Fruit fly (Drosophila melanogaster) whole organism, embryonic: ENCODE data around the gene Arfip.

Experiments used
- ATbp ChIP-seq: fragments of 200-800 bp; sonication (Bioruptor generic); optimal IDR thresholded peaks from 2 replicates; lab custom pipeline; 2017; ENCODE audit warnings: missing biosample characterization, mild to moderate bottlenecking, missing genetic modification characterization, missing genetic modification reagents
- C15 ChIP-seq: fragments of 200-800 bp; sonication (Bioruptor generic); IDR thresholded peaks from 3 replicates; pipeline ENCODE4 v1.3.6; 2022; ENCODE audit warnings: missing biosample characterization, missing genetic modification characterization
- CG10147 ChIP-seq: fragments of 200-800 bp; sonication (Bioruptor generic); optimal IDR thresholded peaks from 2 replicates; lab custom pipeline; 2019; ENCODE audit warnings: missing biosample characterization, mild to moderate bottlenecking, missing genetic modification characterization, moderate library complexity
- CG10209 ChIP-seq: fragments of 200-800 bp; sonication (Bioruptor generic); optimal IDR thresholded peaks from 3 replicates; lab custom pipeline; 2017; ENCODE audit warnings: missing biosample characterization, mild to moderate bottlenecking, missing genetic modification characterization, missing genetic modification reagents
- CG11093 ChIP-seq: fragments of 200-800 bp; sonication (Bioruptor generic); IDR thresholded peaks from 3 replicates; pipeline ENCODE4 v1.3.6; 2022; ENCODE audit warnings: missing biosample characterization, missing genetic modification characterization
- CG11695 ChIP-seq: fragments of 200-800 bp; sonication (Bioruptor generic); IDR thresholded peaks from 3 replicates; pipeline ENCODE4 v1.3.6; 2022; ENCODE audit warnings: missing biosample characterization, missing genetic modification characterization
- CG11723 ChIP-seq: fragments of 200-800 bp; sonication (Bioruptor generic); optimal IDR thresholded peaks from 2 replicates; lab custom pipeline; 2017; ENCODE audit warnings: missing biosample characterization, mild to moderate bottlenecking, missing genetic modification characterization
- CG12071 ChIP-seq: fragments of 200-800 bp; sonication (Bioruptor generic); optimal IDR thresholded peaks from 3 replicates; lab custom pipeline; 2018; ENCODE audit warnings: missing biosample characterization, mild to moderate bottlenecking, missing genetic modification characterization
- CG12219 ChIP-seq: fragments of 200-800 bp; sonication (Bioruptor generic); optimal IDR thresholded peaks from 3 replicates; lab custom pipeline; 2018; ENCODE audit warnings: missing biosample characterization, mild to moderate bottlenecking, missing genetic modification characterization
- CG12299 ChIP-seq: fragments of 200-800 bp; sonication (Bioruptor generic); optimal IDR thresholded peaks from 2 replicates; lab custom pipeline; 2018; ENCODE audit warnings: missing biosample characterization, mild to moderate bottlenecking, missing genetic modification characterization
- CG1233 ChIP-seq: fragments of 200-800 bp; sonication (Bioruptor generic); optimal IDR thresholded peaks from 4 replicates; lab custom pipeline; 2018; ENCODE audit warnings: missing biosample characterization, mild to moderate bottlenecking, missing genetic modification characterization
- CG15269 ChIP-seq: fragments of 200-800 bp; sonication (Bioruptor generic); optimal IDR thresholded peaks from 2 replicates; lab custom pipeline; 2018; ENCODE audit warnings: missing biosample characterization, mild to moderate bottlenecking, missing genetic modification characterization, moderate library complexity
- CG18599 ChIP-seq: fragments of 200-800 bp; sonication (Bioruptor generic); optimal IDR thresholded peaks from 3 replicates; lab custom pipeline; 2017; ENCODE audit warnings: missing biosample characterization, missing genetic modification characterization, mild to moderate bottlenecking, moderate library complexity, missing genetic modification reagents
- CG2116 ChIP-seq: fragments of 200-800 bp; sonication (Bioruptor generic); optimal IDR thresholded peaks from 3 replicates; lab custom pipeline; 2018; ENCODE audit warnings: missing biosample characterization, mild to moderate bottlenecking, missing genetic modification characterization
- CG2712 ChIP-seq: fragments of 200-800 bp; optimal IDR thresholded peaks from 3 replicates; lab custom pipeline; 2019; ENCODE audit warnings: missing biosample characterization, mild to moderate bottlenecking, missing genetic modification characterization, moderate library complexity
- CG33213 ChIP-seq: fragments of 200-800 bp; sonication (Bioruptor generic); optimal IDR thresholded peaks from 3 replicates; lab custom pipeline; 2016; ENCODE audit warnings: missing biosample characterization, missing genetic modification characterization
- CG34224 ChIP-seq: fragments of 200-800 bp; sonication (Bioruptor generic); IDR thresholded peaks from 3 replicates; pipeline ENCODE4 v1.3.6; 2022; ENCODE audit warnings: missing biosample characterization, missing genetic modification characterization; ENCODE audit not compliant: partially characterized antibody
- CG3726 ChIP-seq: fragments of 200-800 bp; sonication (Bioruptor generic); IDR thresholded peaks from 3 replicates; pipeline ENCODE4, ENCODE4 v1.3.6; 2022; ENCODE audit warnings: missing biosample characterization, missing genetic modification characterization
- CG3838 ChIP-seq: fragments of 200-800 bp; sonication (Bioruptor generic); optimal IDR thresholded peaks from 3 replicates; lab custom pipeline; 2016; ENCODE audit warnings: missing biosample characterization, missing genetic modification characterization
- CG4424 ChIP-seq: fragments of 200-800 bp; sonication (Bioruptor generic); optimal IDR thresholded peaks from 3 replicates; lab custom pipeline; 2016; ENCODE audit warnings: missing biosample characterization, missing genetic modification characterization
- CG5180 ChIP-seq: fragments of 200-800 bp; sonication (Bioruptor generic); optimal IDR thresholded peaks from 3 replicates; lab custom pipeline; 2017; ENCODE audit warnings: missing biosample characterization, missing genetic modification characterization, mild to moderate bottlenecking, moderate library complexity, missing genetic modification reagents
- CG6683 ChIP-seq: fragments of 200-800 bp; sonication (Bioruptor generic); optimal IDR thresholded peaks from 2 replicates; lab custom pipeline; 2017; ENCODE audit warnings: missing biosample characterization, mild to moderate bottlenecking, missing genetic modification characterization, missing genetic modification reagents
- CG6854 ChIP-seq: fragments of 200-800 bp; sonication (Bioruptor generic); optimal IDR thresholded peaks from 3 replicates; lab custom pipeline; 2017; ENCODE audit warnings: missing biosample characterization, mild to moderate bottlenecking, missing genetic modification characterization
- CG8290 ChIP-seq, 3 experiments: fragments of 200-800 bp; sonication (Bioruptor generic); optimal IDR thresholded peaks; 2 replicates each; lab custom pipeline; 2016 to 2019; ENCODE audit warnings: missing biosample characterization in 3 of 3, missing genetic modification characterization in 3 of 3, mild to moderate bottlenecking in 2 of 3, moderate library complexity in 1 of 3
- CG8924 ChIP-seq: fragments of 200-800 bp; optimal IDR thresholded peaks from 3 replicates; lab custom pipeline; 2019; ENCODE audit warnings: missing biosample characterization, mild to moderate bottlenecking, missing genetic modification characterization, moderate library complexity
- CoRest ChIP-seq: fragments of 200-800 bp; sonication (Bioruptor generic); optimal IDR thresholded peaks from 3 replicates; lab custom pipeline; 2018; ENCODE audit warnings: missing biosample characterization, mild to moderate bottlenecking, missing genetic modification characterization, moderate library complexity
- Fer1 ChIP-seq: fragments of 200-800 bp; sonication (Bioruptor generic); optimal IDR thresholded peaks from 2 replicates; lab custom pipeline; 2017; ENCODE audit warnings: missing biosample characterization, mild to moderate bottlenecking, missing genetic modification characterization
- Hand ChIP-seq: fragments of 200-800 bp; sonication (Bioruptor generic); optimal IDR thresholded peaks from 2 replicates; lab custom pipeline; 2017; ENCODE audit warnings: mild to moderate bottlenecking, missing biosample characterization, missing genetic modification reagents, missing genetic modification characterization
- HmgZ ChIP-seq: fragments of 200-800 bp; sonication (Bioruptor generic); optimal IDR thresholded peaks from 2 replicates; lab custom pipeline; 2018; ENCODE audit warnings: missing biosample characterization, mild to moderate bottlenecking, missing genetic modification characterization
- Hr3 ChIP-seq: fragments of 200-800 bp; sonication (Bioruptor generic); optimal IDR thresholded peaks from 3 replicates; lab custom pipeline; 2016; ENCODE audit warnings: missing biosample characterization, missing genetic modification characterization
- Jarid2 ChIP-seq: fragments of 200-800 bp; sonication (Bioruptor generic); optimal IDR thresholded peaks from 3 replicates; lab custom pipeline; 2017; ENCODE audit warnings: mild to moderate bottlenecking, missing biosample characterization, missing genetic modification reagents, missing genetic modification characterization
- Nf-YB ChIP-seq: fragments of 200-800 bp; sonication (Bioruptor generic); optimal IDR thresholded peaks from 3 replicates; lab custom pipeline; 2019; ENCODE audit warnings: missing biosample characterization, mild to moderate bottlenecking, missing genetic modification characterization, moderate library complexity
- Oli ChIP-seq: fragments of 200-800 bp; sonication (Bioruptor generic); optimal IDR thresholded peaks from 2 replicates; lab custom pipeline; 2018; ENCODE audit warnings: missing biosample characterization, mild to moderate bottlenecking, missing genetic modification characterization, moderate library complexity
- Opbp ChIP-seq: fragments of 200-800 bp; sonication (Bioruptor generic); IDR thresholded peaks from 3 replicates; pipeline ENCODE4 v1.3.6; 2022; ENCODE audit warnings: missing biosample characterization, missing genetic modification characterization; ENCODE audit not compliant: partially characterized antibody
- Poxn ChIP-seq: fragments of 200-800 bp; sonication (Bioruptor generic); IDR thresholded peaks from 2 replicates; pipeline ENCODE4 v1.3.6; 2022; ENCODE audit warnings: missing biosample characterization, missing genetic modification characterization
- al ChIP-seq: fragments of 200-800 bp; sonication (Bioruptor generic); IDR thresholded peaks from 2 replicates; pipeline ENCODE4 v1.3.6; 2022; ENCODE audit warnings: missing biosample characterization, missing genetic modification characterization
- az2 ChIP-seq: fragments of 200-800 bp; sonication (Bioruptor generic); optimal IDR thresholded peaks from 3 replicates; lab custom pipeline; 2016; ENCODE audit warnings: missing biosample characterization, missing genetic modification characterization
- dmrt99B ChIP-seq: fragments of 200-800 bp; sonication (Bioruptor generic); optimal IDR thresholded peaks from 2 replicates; lab custom pipeline; 2018; ENCODE audit warnings: missing biosample characterization, mild to moderate bottlenecking, missing genetic modification characterization, moderate library complexity
- en ChIP-seq: fragments of 200-800 bp; sonication (Bioruptor generic); optimal IDR thresholded peaks from 2 replicates; lab custom pipeline; 2016; ENCODE audit warnings: missing biosample characterization, missing genetic modification characterization
- fd102C ChIP-seq: fragments of 200-800 bp; sonication (Bioruptor generic); optimal IDR thresholded peaks from 2 replicates; lab custom pipeline; 2018; ENCODE audit warnings: missing biosample characterization, mild to moderate bottlenecking, missing genetic modification characterization, moderate library complexity
- ken ChIP-seq: fragments of 200-800 bp; sonication (Bioruptor generic); IDR thresholded peaks from 3 replicates; pipeline ENCODE4 v1.3.6; 2022; ENCODE audit warnings: missing biosample characterization, missing genetic modification characterization
- nau ChIP-seq: fragments of 200-800 bp; sonication (Bioruptor generic); optimal IDR thresholded peaks from 3 replicates; lab custom pipeline; 2017; ENCODE audit warnings: missing biosample characterization, mild to moderate bottlenecking, missing genetic modification characterization, missing genetic modification reagents
- oc ChIP-seq: fragments of 200-800 bp; sonication (Bioruptor generic); optimal IDR thresholded peaks from 2 replicates; lab custom pipeline; 2018; ENCODE audit warnings: missing biosample characterization, mild to moderate bottlenecking, missing genetic modification characterization, moderate library complexity
- sens-2 ChIP-seq: fragments of 200-800 bp; sonication (Bioruptor generic); IDR thresholded peaks from 2 replicates; pipeline ENCODE4 v1.3.6; 2022; ENCODE audit warnings: missing biosample characterization, missing genetic modification characterization
- ssp ChIP-seq: fragments of 200-800 bp; sonication (Bioruptor generic); IDR thresholded peaks from 2 replicates; pipeline ENCODE4 v1.3.6; 2022; ENCODE audit warnings: missing biosample characterization, missing genetic modification characterization
- tin ChIP-seq: fragments of 200-800 bp; sonication (Bioruptor generic); optimal IDR thresholded peaks from 3 replicates; lab custom pipeline; 2016; ENCODE audit warnings: missing biosample characterization, missing genetic modification characterization
- toy ChIP-seq: fragments of 200-800 bp; sonication (Bioruptor generic); IDR thresholded peaks from 2 replicates; pipeline ENCODE4 v1.3.6; 2022; ENCODE audit warnings: missing biosample characterization, missing genetic modification characterization
- vnd ChIP-seq: fragments of 200-800 bp; sonication (Bioruptor generic); IDR thresholded peaks from 3 replicates; pipeline ENCODE4 v1.3.6; 2022; ENCODE audit warnings: missing biosample characterization, missing genetic modification characterization; ENCODE audit not compliant: partially characterized antibody

Arfip gene

dm6 chr3R:11196648-11197388 lies 38.0 kb downstream of the Arfip start (continued):
- TF ChIP-seq Hr3 (GFP tag; lab: Kevin White, UChicago): peak; percentile 99
- TF ChIP-seq Nf-YB (GFP tag; lab: Kevin White, UChicago): peak; percentile 89
- TF ChIP-seq CoRest (tag; lab: Kevin White, UChicago): peak; percentile 100
- peak; percentile 99 for TF ChIP-seq Fer1 (GFP tag; lab: Kevin White, UChicago)
- TF ChIP-seq CG8924 (tag; lab: Kevin White, UChicago): peak; percentile 95
- TF ChIP-seq ssp (GFP tag; lab: Robert Waterston, UW): peak; percentile 95
- peak; percentile 98 for TF ChIP-seq CG6683 (GFP tag; lab: Kevin White, UChicago)
- peak; percentile 97 for TF ChIP-seq Hand
- peak; percentile 99 for TF ChIP-seq CG11695
- peak; percentile 96 for TF ChIP-seq az2 (GFP tag; lab: Kevin White, UChicago)
- no peak for TF ChIP-seq fd102C (GFP tag; lab: Kevin White, UChicago)
- TF ChIP-seq sens-2 (GFP tag; lab: Robert Waterston, UW): peak; percentile 82
- peak; percentile 94 for TF ChIP-seq Poxn (GFP tag; lab: Robert Waterston, UW)
- no peak for TF ChIP-seq CG34224 (GFP tag; lab: Robert Waterston, UW)
- peak; percentile 97 for TF ChIP-seq ATbp (GFP tag; lab: Kevin White, UChicago)
- TF ChIP-seq CG12071 (GFP tag; lab: Kevin White, UChicago): peak; percentile 91
- TF ChIP-seq CG10209 (GFP tag; lab: Kevin White, UChicago): peak; percentile 99
- TF ChIP-seq en (GFP tag; lab: Kevin White, UChicago): peak; percentile 31
- TF ChIP-seq C15 (GFP tag; lab: Robert Waterston, UW): peak; percentile 96
- peak; percentile 93 for TF ChIP-seq CG5180 (GFP tag; lab: Kevin White, UChicago)
- peak; percentile 79 for TF ChIP-seq CG2116 (GFP tag; lab: Kevin White, UChicago)
- peak; percentile 98 for TF ChIP-seq CG6854
- peak; percentile 97 for TF ChIP-seq nau (GFP tag; lab: Kevin White, UChicago)
- peak; percentile 92 for TF ChIP-seq CG12219 (GFP tag; lab: Kevin White, UChicago)
- peak; percentile 98 for TF ChIP-seq CG11093 (GFP tag; lab: Robert Waterston, UW)
- peak; percentile 97 for TF ChIP-seq HmgZ (tag; lab: Kevin White, UChicago)
- peak; percentile 91 for TF ChIP-seq Jarid2 (GFP tag; lab: Kevin White, UChicago)
- peak; percentile 96 for TF ChIP-seq CG11723 (GFP tag; lab: Kevin White, UChicago)
- TF ChIP-seq CG18599 (GFP tag; lab: Kevin White, UChicago): peak; percentile 99
- peak; percentile 99 for TF ChIP-seq CG10147 (GFP tag; lab: Kevin White, UChicago)
- TF ChIP-seq Oli (tag; lab: Kevin White, UChicago): peak; percentile 99
- TF ChIP-seq CG12299 (tag; lab: Kevin White, UChicago): peak; percentile 97
- TF ChIP-seq tin: peak; percentile 97
- peak; percentile 93 for TF ChIP-seq toy (GFP tag; lab: Robert Waterston, UW)
- peak; percentile 99 for TF ChIP-seq CG1233 (GFP tag; lab: Kevin White, UChicago)
- peak; percentile 96 for TF ChIP-seq CG3726 (GFP tag; lab: Robert Waterston, UW)
- TF ChIP-seq CG3838: peak; percentile 94
- peak; percentile 99 for TF ChIP-seq CG15269 (tag; lab: Kevin White, UChicago)
- TF ChIP-seq al: peak; percentile 99
- TF ChIP-seq oc: peak; percentile 97
- peak; percentile 91 for TF ChIP-seq CG8290 (GFP tag; optimal IDR thresholded peaks at IDR 0.05; lab: Kevin White, UChicago)
- peak; percentile 77 to 84 for TF ChIP-seq CG8290 (tag; optimal IDR thresholded peaks at IDR 0.05; lab: Kevin White, UChicago)
- no peak for TF ChIP-seq Opbp (GFP tag; lab: Robert Waterston, UW)
- no peak for TF ChIP-seq CG33213
- no peak for TF ChIP-seq vnd (GFP tag; lab: Robert Waterston, UW)
- peak; percentile 97 for TF ChIP-seq CG2712 (tag; lab: Kevin White, UChicago)
- peak; percentile 100 for TF ChIP-seq dmrt99B (tag; lab: Kevin White, UChicago)
- peak; percentile 96 for TF ChIP-seq ken (GFP tag; lab: Robert Waterston, UW)
- peak; percentile 98 for TF ChIP-seq CG4424 (GFP tag; lab: Kevin White, UChicago)
